Fruit fly (Drosophila melanogaster) whole organism, wandering third instar larva: ENCODE measurements around the gene CG1537.

Experiments
- Abd-B ChIP-seq: fragments of >200 bp; optimal IDR thresholded peaks from 2 replicates; lab custom pipeline; 2017; ENCODE audit warnings: missing biosample characterization, missing genetic modification characterization
- CG32264 ChIP-seq: fragments of 200-800 bp; sonication (Bioruptor generic); optimal IDR thresholded peaks from 2 replicates; lab custom pipeline; 2016; ENCODE audit warnings: missing biosample characterization, missing genetic modification characterization
- CG9705 ChIP-seq: fragments of 200-800 bp; sonication (Bioruptor generic); optimal IDR thresholded peaks from 2 replicates; lab custom pipeline; 2018; ENCODE audit warnings: missing biosample characterization, mild to moderate bottlenecking, missing genetic modification characterization
- CrebA ChIP-seq: fragments of 200-800 bp; sonication (Bioruptor generic); optimal IDR thresholded peaks from 2 replicates; lab custom pipeline; 2016; ENCODE audit warnings: missing biosample characterization, mild to moderate bottlenecking, missing genetic modification characterization, borderline replicate concordance
- Dfd ChIP-seq: fragments of >200 bp; optimal IDR thresholded peaks from 2 replicates; lab custom pipeline; 2017; ENCODE audit warnings: missing biosample characterization, missing genetic modification characterization
- Dif ChIP-seq: fragments of 200-275, 200-300 bp; sonication (Bioruptor generic); optimal IDR thresholded peaks from 2 replicates; lab custom pipeline; 2018; ENCODE audit warnings: missing biosample characterization, missing genetic modification characterization; ENCODE audit not compliant: partially characterized antibody
- GATAd ChIP-seq: sonication (Bioruptor generic); optimal IDR thresholded peaks from 2 replicates; lab custom pipeline; 2016; ENCODE audit warnings: missing biosample characterization, missing genetic modification characterization
- HLH106 ChIP-seq: fragments of 200-800 bp; optimal IDR thresholded peaks from 3 replicates; lab custom pipeline; 2019; ENCODE audit warnings: missing biosample characterization, mild to moderate bottlenecking, missing genetic modification characterization, moderate library complexity
- Hnf4 ChIP-seq: fragments of 200-800 bp; sonication (Bioruptor generic); optimal IDR thresholded peaks from 2 replicates; lab custom pipeline; 2016; ENCODE audit warnings: missing biosample characterization, mild to moderate bottlenecking, missing genetic modification characterization
- Hr78 ChIP-seq: fragments of >200 bp; optimal IDR thresholded peaks from 2 replicates; lab custom pipeline; 2017; ENCODE audit warnings: missing biosample characterization, missing genetic modification characterization
- Hr83 ChIP-seq: fragments of 200-300 bp; sonication (Bioruptor generic); optimal IDR thresholded peaks from 2 replicates; lab custom pipeline; 2016; ENCODE audit warnings: missing biosample characterization, mild to moderate bottlenecking, missing genetic modification characterization, moderate library complexity; ENCODE audit not compliant: poor library complexity, severe bottlenecking
- Mio ChIP-seq: sonication (Bioruptor generic); optimal IDR thresholded peaks from 2 replicates; lab custom pipeline; 2016; ENCODE audit warnings: missing biosample characterization, missing genetic modification characterization
- Myc ChIP-seq: fragments of >200 bp; optimal IDR thresholded peaks from 2 replicates; lab custom pipeline; 2017
- N ChIP-seq: fragments of >200 bp; optimal IDR thresholded peaks from 2 replicates; lab custom pipeline; 2018; ENCODE audit warnings: missing biosample characterization, missing external identifiers, missing genetic modification characterization
- OdsH ChIP-seq: fragments of 200-800 bp; sonication (Bioruptor generic); optimal IDR thresholded peaks from 2 replicates; lab custom pipeline; 2016; ENCODE audit warnings: missing biosample characterization, mild to moderate bottlenecking, missing genetic modification characterization
- Rel ChIP-seq, 2 experiments: fragments of 200-800 bp; sonication (Bioruptor generic) in 1 of 2; optimal IDR thresholded peaks; 2 replicates in 1 of 2; 3 replicates in 1 of 2; lab custom pipeline; 2016 to 2019; ENCODE audit warnings: mild to moderate bottlenecking in 2 of 2, missing biosample characterization in 2 of 2, missing genetic modification characterization in 2 of 2, moderate library complexity in 1 of 2
- Sp1 ChIP-seq: fragments of 200-800 bp; sonication (Bioruptor generic); optimal IDR thresholded peaks from 3 replicates; lab custom pipeline; 2019; ENCODE audit warnings: missing biosample characterization, mild to moderate bottlenecking, missing genetic modification characterization, moderate library complexity
- br ChIP-seq: fragments of 200-800 bp; sonication (Bioruptor generic); optimal IDR thresholded peaks from 2 replicates; lab custom pipeline; 2016; ENCODE audit warnings: missing biosample characterization, missing genetic modification characterization
- brk ChIP-seq: fragments of 200-800 bp; sonication (Bioruptor generic); optimal IDR thresholded peaks from 2 replicates; lab custom pipeline; 2016; ENCODE audit warnings: missing biosample characterization, mild to moderate bottlenecking, missing genetic modification characterization
- dl ChIP-seq, 2 experiments: fragments of 175-275, 200-275 bp in 1 of 2; fragments of 200-275 bp in 1 of 2; sonication (Bioruptor generic); optimal IDR thresholded peaks; lab custom pipeline; 2018; ENCODE audit warnings: mild to moderate bottlenecking in 2 of 2, missing biosample characterization in 2 of 2, missing genetic modification characterization in 2 of 2, moderate library complexity in 2 of 2; ENCODE audit not compliant: partially characterized antibody in 2 of 2, insufficient read depth in 1 of 2
- dmrt93B ChIP-seq: fragments of 200-800 bp; sonication (Bioruptor generic); optimal IDR thresholded peaks from 2 replicates; lab custom pipeline; 2018; ENCODE audit warnings: missing biosample characterization, mild to moderate bottlenecking, missing genetic modification characterization
- dsf ChIP-seq: sonication (Bioruptor generic); optimal IDR thresholded peaks from 2 replicates; lab custom pipeline; 2016; ENCODE audit warnings: missing biosample characterization, missing genetic modification characterization, borderline replicate concordance
- ey ChIP-seq: fragments of 200-800 bp; sonication (Bioruptor generic); optimal IDR thresholded peaks from 2 replicates; lab custom pipeline; 2016; ENCODE audit warnings: missing biosample characterization, missing genetic modification characterization
- foxo ChIP-seq, 2 experiments: fragments of 200-800 bp; sonication (Bioruptor generic); optimal IDR thresholded peaks; 2 replicates in 1 of 2; 3 replicates in 1 of 2; lab custom pipeline; 2016 to 2017; ENCODE audit warnings: missing biosample characterization in 2 of 2, missing genetic modification characterization in 2 of 2
- fru ChIP-seq: fragments of 200-800 bp; sonication (Bioruptor generic); optimal IDR thresholded peaks from 3 replicates; lab custom pipeline; 2016; ENCODE audit warnings: missing biosample characterization, mild to moderate bottlenecking, missing genetic modification characterization
- h ChIP-seq: fragments of 200-800 bp; sonication (Bioruptor generic); optimal IDR thresholded peaks from 3 replicates; lab custom pipeline; 2016; ENCODE audit warnings: missing biosample characterization, mild to moderate bottlenecking, missing genetic modification characterization
- jim ChIP-seq: fragments of 175-275, 200-325 bp; sonication (Bioruptor generic); optimal IDR thresholded peaks from 2 replicates; lab custom pipeline; 2016; ENCODE audit warnings: missing biosample characterization, mild to moderate bottlenecking, missing genetic modification characterization
- lola ChIP-seq: fragments of >200 bp; optimal IDR thresholded peaks from 2 replicates; lab custom pipeline; 2017; ENCODE audit warnings: missing biosample characterization, missing genetic modification characterization
- pan ChIP-seq: fragments of >200 bp; optimal IDR thresholded peaks from 2 replicates; lab custom pipeline; 2017
- psq ChIP-seq: fragments of 200-800 bp; sonication (Bioruptor generic); optimal IDR thresholded peaks from 3 replicates; lab custom pipeline; 2017; ENCODE audit warnings: missing biosample characterization, mild to moderate bottlenecking, missing genetic modification characterization, moderate library complexity
- rgr ChIP-seq: fragments of 200-800 bp; sonication (Bioruptor generic); optimal IDR thresholded peaks from 3 replicates; lab custom pipeline; 2016; ENCODE audit warnings: missing biosample characterization, mild to moderate bottlenecking, missing genetic modification characterization
- sage ChIP-seq: fragments of 200-800 bp; sonication (Bioruptor generic); optimal IDR thresholded peaks from 2 replicates; lab custom pipeline; 2016; ENCODE audit warnings: missing biosample characterization, mild to moderate bottlenecking, missing genetic modification characterization
- sv ChIP-seq: fragments of 200-800 bp; sonication (Bioruptor generic); optimal IDR thresholded peaks from 3 replicates; lab custom pipeline; 2016; ENCODE audit warnings: missing biosample characterization, missing genetic modification characterization
- tai ChIP-seq: sonication (Bioruptor generic); optimal IDR thresholded peaks from 2 replicates; lab custom pipeline; 2016; ENCODE audit warnings: missing biosample characterization, missing genetic modification characterization
- usp ChIP-seq: fragments of >200 bp; optimal IDR thresholded peaks from 2 replicates; lab custom pipeline; 2017; ENCODE audit warnings: missing biosample characterization, missing genetic modification characterization
- woc ChIP-seq: sonication (Bioruptor generic); optimal IDR thresholded peaks from 2 replicates; lab custom pipeline; 2016; ENCODE audit warnings: missing biosample characterization, mild to moderate bottlenecking, missing genetic modification characterization

CG1537 gene

dm6 chrX:11063070-11063469, at the start of gene CG1537:
TSS of gene CG1537 (minus strand) at chrX:11063170.
- no peak for TF ChIP-seq CrebA (GFP tag; lab: Kevin White, UChicago)
- no peak for TF ChIP-seq pan (lab: Kevin White, UChicago)
- TF ChIP-seq woc: no peak
- no peak for TF ChIP-seq CG9705
- no peak for TF ChIP-seq rgr (GFP tag; lab: Kevin White, UChicago)
- TF ChIP-seq N (GFP tag; lab: Kevin White, UChicago): no peak
- TF ChIP-seq lola (GFP tag; lab: Kevin White, UChicago): no peak
- TF ChIP-seq CG32264: no peak
- no peak for TF ChIP-seq Sp1 (GFP tag; lab: Kevin White, UChicago)
- no peak for TF ChIP-seq Hr83
- no peak for TF ChIP-seq dmrt93B (GFP tag; lab: Kevin White, UChicago)
- no peak for TF ChIP-seq sv (GFP tag; lab: Kevin White, UChicago)
- no peak for TF ChIP-seq Myc (lab: Kevin White, UChicago)
- no peak for TF ChIP-seq sage (GFP tag; lab: Kevin White, UChicago)
- TF ChIP-seq Rel (GFP tag; optimal IDR thresholded peaks at IDR 0.05; lab: Kevin White, UChicago): no peak
- TF ChIP-seq Rel (tag; optimal IDR thresholded peaks at IDR 0.05; lab: Kevin White, UChicago): no peak
- no peak for TF ChIP-seq tai (GFP tag; lab: Kevin White, UChicago)
- TF ChIP-seq Abd-B: no peak
- TF ChIP-seq, all 38 proteins: peak for 0

dm6 chrX:11109670-11110069, 46.7 kb upstream of the CG1537 start:
- TF ChIP-seq Dfd (GFP tag; lab: Kevin White, UChicago) (no peak), Rel (GFP tag; optimal IDR thresholded peaks at IDR 0.05; lab: Kevin White, UChicago) (no peak), Rel (tag; optimal IDR thresholded peaks at IDR 0.05; lab: Kevin White, UChicago) (no peak), dsf (GFP tag; lab: Kevin White, UChicago) (no peak), fru (GFP tag; lab: Kevin White, UChicago) (no peak), Sp1 (GFP tag; lab: Kevin White, UChicago) (no peak)
- TF ChIP-seq, all 38 proteins: peak for 0

dm6 chrX:11108845-11109450, 46.0 kb upstream of the CG1537 start:
- TF ChIP-seq HLH106 (tag; lab: Kevin White, UChicago): peak; percentile 24
- no peak for TF ChIP-seq usp (GFP tag; lab: Kevin White, UChicago)
- TF ChIP-seq psq (GFP tag; lab: Kevin White, UChicago): no peak
- TF ChIP-seq dsf (GFP tag; lab: Kevin White, UChicago): no peak
- no peak for TF ChIP-seq Hr83
- TF ChIP-seq sv (GFP tag; lab: Kevin White, UChicago): no peak
- TF ChIP-seq pan (lab: Kevin White, UChicago): no peak
- TF ChIP-seq GATAd (GFP tag; lab: Kevin White, UChicago): no peak
- TF ChIP-seq Hnf4 (GFP tag; lab: Kevin White, UChicago): no peak
- peak; percentile 35 for TF ChIP-seq N (GFP tag; lab: Kevin White, UChicago)
- no peak for TF ChIP-seq CG9705
- TF ChIP-seq Sp1 (GFP tag; lab: Kevin White, UChicago): no peak
- TF ChIP-seq CG32264: no peak
- no peak for TF ChIP-seq lola (GFP tag; lab: Kevin White, UChicago)

dm6 chrX:11108148-11108844, 45.3 kb upstream of the CG1537 start, which contains the start of gene Hsp60A:
TSS of gene Hsp60A (plus strand) at chrX:11108482.
- TF ChIP-seq Hr83 (peak; percentile 8), pan (lab: Kevin White, UChicago) (no peak), sage (GFP tag; lab: Kevin White, UChicago) (peak; percentile 54), Abd-B (no peak), tai (GFP tag; lab: Kevin White, UChicago) (no peak), brk (GFP tag; lab: Kevin White, UChicago) (no peak), GATAd (GFP tag; lab: Kevin White, UChicago) (no peak), Dfd (GFP tag; lab: Kevin White, UChicago) (no peak), br (GFP tag; lab: Kevin White, UChicago) (peak; percentile 41), Sp1 (GFP tag; lab: Kevin White, UChicago) (peak; percentile 48), lola (GFP tag; lab: Kevin White, UChicago) (no peak), Hnf4 (GFP tag; lab: Kevin White, UChicago) (no peak), Myc (lab: Kevin White, UChicago) (no peak), psq (GFP tag; lab: Kevin White, UChicago) (peak; percentile 31), sv (GFP tag; lab: Kevin White, UChicago) (peak; percentile 43), h (GFP tag; lab: Kevin White, UChicago) (peak; percentile 62), N (GFP tag; lab: Kevin White, UChicago) (no peak), jim (GFP tag; lab: Kevin White, UChicago) (no peak), Dif (GFP tag; lab: Kevin White, UChicago) (no peak), ey (GFP tag; lab: Kevin White, UChicago) (peak; percentile 41), dsf (GFP tag; lab: Kevin White, UChicago) (no peak), OdsH (GFP tag; lab: Kevin White, UChicago) (peak; percentile 48), rgr (GFP tag; lab: Kevin White, UChicago) (peak; percentile 34), usp (GFP tag; lab: Kevin White, UChicago) (no peak), dl (GFP tag; optimal IDR thresholded peaks at IDR 0.05; lab: Kevin White, UChicago; ENCODE audit: insufficient read depth in 1 of 2, partially characterized antibody in 2 of 2) (no peak), foxo (GFP tag; optimal IDR thresholded peaks at IDR 0.05; lab: Kevin White, UChicago) (peak in 1 of 2 experiments; percentile 58), Hr78 (GFP tag; lab: Kevin White, UChicago) (no peak), HLH106 (tag; lab: Kevin White, UChicago) (peak; percentile 64), Mio (no peak), CG9705 (no peak), Rel (GFP tag; optimal IDR thresholded peaks at IDR 0.05; lab: Kevin White, UChicago) (no peak), Rel (tag; optimal IDR thresholded peaks at IDR 0.05; lab: Kevin White, UChicago) (no peak)
